Worm (Caenorhabditis elegans) whole organism, midembryonic: ENCODE data around the gene ubc-24.
"Not testable (repeated sequence)": the region's sequence is repeated elsewhere in the genome, so short reads cannot be mapped to it uniquely, and the experiment has no call there.

Source experiments
- T22C8.4 ChIP-seq: fragments of 200-800 bp; sonication (Bioruptor generic); IDR thresholded peaks from 2 replicates; pipeline ENCODE4 v1.3.6; 2022; ENCODE audit warnings: missing genetic modification characterization, missing compliant biosample characterization
- cog-1 ChIP-seq: sonication (generic microtip); optimal IDR thresholded peaks from 2 replicates; lab custom pipeline; 2016; ENCODE audit warnings: missing genetic modification characterization, missing compliant biosample characterization
- flt-1 ChIP-seq: fragments of 200-800 bp; sonication (Bioruptor generic); IDR thresholded peaks from 2 replicates; pipeline ENCODE4 v1.3.6; 2022; ENCODE audit warnings: missing genetic modification characterization, missing compliant biosample characterization
- klf-2 ChIP-seq: fragments of 200-800 bp; sonication (Bioruptor generic); conservative IDR thresholded peaks from 2 replicates; pipeline ENCODE4 v1.3.6; 2022; ENCODE audit warnings: missing genetic modification reagents, missing genetic modification characterization, missing compliant biosample characterization
- med-1 ChIP-seq: sonication (generic microtip); optimal IDR thresholded peaks from 2 replicates; lab custom pipeline; 2017; ENCODE audit warnings: missing genetic modification characterization, mild to moderate bottlenecking, missing compliant biosample characterization, antibody characterized with exemption, missing genetic modification reagents; ENCODE audit not compliant: insufficient read depth
- ref-1 ChIP-seq: fragments of 200-800 bp; sonication (Bioruptor generic); conservative IDR thresholded peaks from 2 replicates; pipeline ENCODE4 v1.3.6; 2022; ENCODE audit warnings: missing genetic modification reagents, missing genetic modification characterization, missing compliant biosample characterization
- tab-1 ChIP-seq: fragments of 200-800 bp; sonication (Bioruptor generic); IDR thresholded peaks from 2 replicates; pipeline ENCODE4 v1.3.6; 2022; ENCODE audit warnings: missing genetic modification characterization, missing compliant biosample characterization
- ztf-23 ChIP-seq: fragments of 200-800 bp; sonication (Bioruptor generic); IDR thresholded peaks from 2 replicates; pipeline ENCODE4 v1.3.6; 2022; ENCODE audit warnings: missing genetic modification reagents, missing genetic modification characterization, missing compliant biosample characterization
- ztf-29 ChIP-seq: fragments of 200-800 bp; sonication (Bioruptor generic); IDR thresholded peaks from 2 replicates; pipeline ENCODE4 v1.3.6; 2022; ENCODE audit warnings: missing genetic modification reagents, missing genetic modification characterization, missing compliant biosample characterization

The ubc-24 gene

ce11 chrII:8419015-8419414 lies 13.6 kb downstream of the ubc-24 start:
- TF ChIP-seq T22C8.4 (GFP tag; lab: Robert Waterston, UW) (no peak), ztf-23 (GFP tag; lab: Robert Waterston, UW) (no peak)

- not testable (repeated sequence) for TF ChIP-seq ztf-29, ref-1, tab-1
Measured at ce11 chrII:8419798-8420197, 14.4 kb downstream of the ubc-24 start, which contains the start of gene F14E5.8. F14E5.8 (plus strand) TSS chrII:8420098.

- TF ChIP-seq cog-1, result no peak
- TF ChIP-seq klf-2 (GFP tag; lab: Robert Waterston, UW), result no peak
- TF ChIP-seq med-1, result no peak
- no peak for TF ChIP-seq ref-1
- no peak for TF ChIP-seq flt-1 (GFP tag; lab: Robert Waterston, UW)
- TF ChIP-seq T22C8.4 (GFP tag; lab: Robert Waterston, UW), result no peak
Measured at ce11 chrII:8420775-8421388, 15.5 kb downstream of the ubc-24 start.

ce11 chrII:8428758-8428946 lies 23.2 kb downstream of the ubc-24 start, which contains the start of gene F14E5.2:
F14E5.2 (minus strand) TSS chrII:8428858.
- TF ChIP-seq ztf-23 (GFP tag; lab: Robert Waterston, UW) (no peak), klf-2 (GFP tag; lab: Robert Waterston, UW) (no peak), med-1 (no peak), tab-1 (no peak), flt-1 (GFP tag; lab: Robert Waterston, UW) (no peak), T22C8.4 (GFP tag; lab: Robert Waterston, UW) (no peak), cog-1 (no peak), ztf-29 (no peak), ref-1 (no peak)

- TF ChIP-seq tab-1 (no peak), ref-1 (no peak), med-1 (no peak), ztf-29 (no peak), cog-1 (no peak), ztf-23 (GFP tag; lab: Robert Waterston, UW) (no peak), klf-2 (GFP tag; lab: Robert Waterston, UW) (no peak), T22C8.4 (GFP tag; lab: Robert Waterston, UW) (no peak), flt-1 (GFP tag; lab: Robert Waterston, UW) (no peak)
Measured at ce11 chrII:8428947-8429919, 23.8 kb downstream of the ubc-24 start.

- TF ChIP-seq ref-1 (no peak), tab-1 (no peak), T22C8.4 (GFP tag; lab: Robert Waterston, UW) (no peak), klf-2 (GFP tag; lab: Robert Waterston, UW) (no peak), flt-1 (GFP tag; lab: Robert Waterston, UW) (no peak), cog-1 (no peak), med-1 (no peak), ztf-29 (no peak), ztf-23 (GFP tag; lab: Robert Waterston, UW) (no peak)
Measured at ce11 chrII:8431954-8432353, 26.6 kb downstream of the ubc-24 start, which contains the start of gene acp-2. acp-2 (minus strand) TSS chrII:8432054.

- TF ChIP-seq med-1, result no peak
- no peak for TF ChIP-seq ref-1
- TF ChIP-seq T22C8.4 (GFP tag; lab: Robert Waterston, UW), result no peak
- TF ChIP-seq ztf-29, result no peak
- TF ChIP-seq ztf-23 (GFP tag; lab: Robert Waterston, UW), result no peak
- no peak for TF ChIP-seq tab-1
- no peak for TF ChIP-seq flt-1 (GFP tag; lab: Robert Waterston, UW)
- TF ChIP-seq klf-2 (GFP tag; lab: Robert Waterston, UW), result no peak
- no peak for TF ChIP-seq cog-1
Measured at ce11 chrII:8435005-8435404, 29.6 kb downstream of the ubc-24 start, which contains the start of gene acp-4. acp-4 (minus strand) TSS chrII:8435105.

- TF ChIP-seq ztf-23 (GFP tag; lab: Robert Waterston, UW) (no peak), ref-1 (no peak), flt-1 (GFP tag; lab: Robert Waterston, UW) (no peak), ztf-29 (no peak), cog-1 (no peak), T22C8.4 (GFP tag; lab: Robert Waterston, UW) (no peak), klf-2 (GFP tag; lab: Robert Waterston, UW) (no peak), med-1 (no peak), tab-1 (no peak)
Measured at ce11 chrII:8437035-8437434, 31.6 kb downstream of the ubc-24 start, which contains the start of gene acp-3. acp-3 (minus strand) TSS chrII:8437135.

ce11 chrII:8438791-8439287 lies 33.4 kb downstream of the ubc-24 start, which contains the start of gene lips-10:
lips-10 (plus strand) TSS chrII:8439168.
- no peak for TF ChIP-seq T22C8.4 (GFP tag; lab: Robert Waterston, UW)
- TF ChIP-seq ztf-29, result no peak
- TF ChIP-seq flt-1 (GFP tag; lab: Robert Waterston, UW), result no peak
- TF ChIP-seq ref-1, result no peak
- no peak for TF ChIP-seq klf-2 (GFP tag; lab: Robert Waterston, UW)
- TF ChIP-seq cog-1, result no peak
- TF ChIP-seq ztf-23 (GFP tag; lab: Robert Waterston, UW), result no peak
- TF ChIP-seq med-1, result no peak
- TF ChIP-seq tab-1, result no peak

- TF ChIP-seq flt-1 (GFP tag; lab: Robert Waterston, UW), result no peak
- TF ChIP-seq ref-1, result no peak
- no peak for TF ChIP-seq T22C8.4 (GFP tag; lab: Robert Waterston, UW)
- no peak for TF ChIP-seq cog-1
- TF ChIP-seq ztf-29, result no peak
- TF ChIP-seq tab-1, result no peak
- no peak for TF ChIP-seq ztf-23 (GFP tag; lab: Robert Waterston, UW)
- TF ChIP-seq klf-2 (GFP tag; lab: Robert Waterston, UW), result no peak
- TF ChIP-seq med-1, result no peak
Measured at ce11 chrII:8440097-8440496, 34.7 kb downstream of the ubc-24 start.
